Worm (Caenorhabditis elegans): ENCODE measurements around the gene dhs-25.

The dhs-25 gene

ce11 chrX:1487096-1487495 is 764 bp downstream of the dhs-25 start (continued):
- TF ChIP-seq aptf-3 (GFP tag; IDR thresholded peaks at IDR 0.05) (0 out of 2 replicates have a peak, but pooled peaks have one; percentile 18), cebp-2 (GFP tag; IDR thresholded peaks at IDR 0.05) (no peak), chd-7 (tag; optimal IDR thresholded peaks at IDR 0.05) (peak; percentile 23), xnd-1 (tag; optimal IDR thresholded peaks at IDR 0.05) (no peak), F52B5.7 (tag; optimal IDR thresholded peaks at IDR 0.05) (peak; percentile 34), athp-1 (tag; optimal IDR thresholded peaks at IDR 0.05) (no peak), hmg-1.2 (GFP tag; IDR thresholded peaks at IDR 0.05) (no peak), zfh-2 (GFP tag; conservative IDR thresholded peaks at IDR 0.05) (peak; percentile 60), bed-1 (GFP tag; IDR thresholded peaks at IDR 0.05) (no peak), Y67H2A.10 (GFP tag; conservative IDR thresholded peaks at IDR 0.05) (no peak), pha-4 (tag; optimal IDR thresholded peaks at IDR 0.05) (no peak), attf-6 (GFP tag; IDR thresholded peaks at IDR 0.05) (no peak), madf-3 (GFP tag; IDR thresholded peaks at IDR 0.05) (no peak), Y56A3A.18 (GFP tag; IDR thresholded peaks at IDR 0.05) (no peak), pbrm-1 (GFP tag; IDR thresholded peaks at IDR 0.05) (no peak), die-1 (tag; optimal IDR thresholded peaks at IDR 0.05) (no peak), F10E7.11 (tag; optimal IDR thresholded peaks at IDR 0.05) (no peak), mel-28 (tag; optimal IDR thresholded peaks at IDR 0.05; ENCODE audit: borderline replicate concordance) (no peak), F49E8.2 (tag; optimal IDR thresholded peaks at IDR 0.05; ENCODE audit: insufficient read depth) (no peak), somi-1 (GFP tag; optimal IDR thresholded peaks at IDR 0.05) (no peak), let-526 (GFP tag; IDR thresholded peaks at IDR 0.05) (no peak), ztf-25 (GFP tag; IDR thresholded peaks at IDR 0.05) (no peak), nhr-80 (tag; optimal IDR thresholded peaks at IDR 0.05) (no peak), akir-1 (GFP tag; optimal IDR thresholded peaks at IDR 0.05) (no peak), gei-17 (GFP tag; optimal IDR thresholded peaks at IDR 0.05) (no peak), rpc-1 (optimal IDR thresholded peaks at IDR 0.05) (no peak), rpc-1 (tag; optimal IDR thresholded peaks at IDR 0.05) (no peak), ztf-6 (GFP tag; IDR thresholded peaks at IDR 0.05) (no peak), unc-130 (GFP tag; optimal IDR thresholded peaks at IDR 0.05) (no peak), F57C9.4 (tag; optimal IDR thresholded peaks at IDR 0.05) (no peak), mcd-1 (GFP tag; IDR thresholded peaks at IDR 0.05) (no peak), madf-6 (GFP tag; IDR thresholded peaks at IDR 0.05) (0 out of 2 replicates have a peak, but pooled peaks have one; percentile 28), snpc-1.1 (tag; optimal IDR thresholded peaks at IDR 0.05; ENCODE audit: insufficient read depth) (no peak)

ce11 chrX:1488775-1489174 is 2.4 kb downstream of the dhs-25 start:
- TF ChIP-seq tlf-1 (GFP tag; optimal IDR thresholded peaks at IDR 0.05), result no peak
- TF ChIP-seq dox-1 (GFP tag; IDR thresholded peaks at IDR 0.05), result peak; percentile 36; the same call in 1 of the 2 replicates
- no peak for TF ChIP-seq akir-1 (GFP tag; optimal IDR thresholded peaks at IDR 0.05)
- TF ChIP-seq efl-1 (GFP tag; optimal IDR thresholded peaks at IDR 0.05), result no peak
- no peak for TF ChIP-seq sea-2 (GFP tag; IDR thresholded peaks at IDR 0.05)
- peak; percentile 21 for TF ChIP-seq nhr-90 (tag; optimal IDR thresholded peaks at IDR 0.05)
- no peak for TF ChIP-seq repo-1 (tag; optimal IDR thresholded peaks at IDR 0.05)
- no peak for TF ChIP-seq F23B12.7 (tag; optimal IDR thresholded peaks at IDR 0.05; ENCODE audit: insufficient read depth)
- TF ChIP-seq pbrm-1 (GFP tag; IDR thresholded peaks at IDR 0.05), result no peak
- no peak for TF ChIP-seq hrde-1 (tag; optimal IDR thresholded peaks at IDR 0.05; ENCODE audit: borderline replicate concordance)
- no peak for TF ChIP-seq Y53F4B.3 (GFP tag; IDR thresholded peaks at IDR 0.05)
- no peak for TF ChIP-seq attf-3 (GFP tag; conservative IDR thresholded peaks at IDR 0.05)
- TF ChIP-seq madf-3 (GFP tag; IDR thresholded peaks at IDR 0.05), result 0 out of 2 replicates have a peak, but pooled peaks have one; percentile 47
- TF ChIP-seq ceh-58 (GFP tag; IDR thresholded peaks at IDR 0.05), result 0 out of 2 replicates have a peak, but pooled peaks have one; percentile 50
- no peak for TF ChIP-seq mcd-1 (GFP tag; IDR thresholded peaks at IDR 0.05)
- TF ChIP-seq dpl-1 (GFP tag; optimal IDR thresholded peaks at IDR 0.05), result no peak
- TF ChIP-seq madf-10 (tag; optimal IDR thresholded peaks at IDR 0.05), result no peak
- TF ChIP-seq aptf-2 (GFP tag; conservative IDR thresholded peaks at IDR 0.05), result no peak
- TF ChIP-seq F33H1.4 (GFP tag; IDR thresholded peaks at IDR 0.05), result no peak
- no peak for TF ChIP-seq attf-5 (GFP tag; optimal IDR thresholded peaks at IDR 0.05)
- TF ChIP-seq chd-7 (tag; optimal IDR thresholded peaks at IDR 0.05), result peak; percentile 56
- no peak for TF ChIP-seq unc-62 (GFP tag; optimal IDR thresholded peaks at IDR 0.05)

Measured in whole organism, young adult.